Fruit fly (Drosophila melanogaster): ENCODE data around the gene subdued.

Gene subdued

DNA sequence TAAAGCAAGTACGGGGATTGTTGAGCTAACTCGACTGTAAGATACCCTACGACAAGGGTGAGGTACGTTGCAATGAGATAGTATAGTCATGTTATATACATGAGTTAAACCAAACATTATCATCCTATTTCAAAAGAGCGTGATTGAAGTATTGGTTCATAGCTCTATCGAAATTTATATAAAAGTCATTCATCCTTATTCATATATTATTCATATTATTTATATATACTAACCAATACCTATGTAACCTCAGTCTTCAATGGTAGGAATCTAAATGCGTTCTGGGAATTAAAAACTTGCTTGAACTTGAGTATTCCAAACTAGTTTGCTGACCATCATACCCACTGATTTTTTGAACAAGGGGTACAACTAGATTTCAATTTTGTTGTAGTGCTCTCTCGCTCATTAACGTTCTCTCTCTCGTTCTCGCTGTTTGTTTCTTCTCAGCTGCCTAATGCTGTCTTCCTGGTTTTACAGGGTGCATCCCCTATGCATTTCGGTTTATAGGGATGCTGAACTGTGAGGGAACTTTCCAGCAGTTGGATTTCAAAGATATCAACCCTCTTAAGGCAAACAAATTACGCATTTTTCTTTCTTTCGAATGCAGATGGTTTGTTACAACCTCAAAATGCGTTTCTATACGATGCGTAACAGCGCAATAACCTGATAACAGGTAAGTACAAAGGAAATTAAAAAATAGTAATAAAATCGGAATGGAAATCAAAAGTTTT is 14.6 kb downstream of the subdued start (continued):
- TF ChIP-seq CG9609 (GFP tag; optimal IDR thresholded peaks at IDR 0.05) (no peak), Mrtf (GFP tag; IDR thresholded peaks at IDR 0.05) (no peak), CG11456 (GFP tag; IDR thresholded peaks at IDR 0.05) (0 out of 3 replicates have a peak, but pooled peaks have one; percentile 39), CG8359 (GFP tag; optimal IDR thresholded peaks at IDR 0.05; ENCODE audit: borderline replicate concordance) (peak; percentile 37), CG3847 (GFP tag; IDR thresholded peaks at IDR 0.05) (no peak), dimm (GFP tag; IDR thresholded peaks at IDR 0.05) (no peak), Meics (GFP tag; optimal IDR thresholded peaks at IDR 0.05) (peak; percentile 69), CG10979 (tag; optimal IDR thresholded peaks at IDR 0.05) (peak; percentile 63), CG12942 (GFP tag; optimal IDR thresholded peaks at IDR 0.05) (no peak), CG7928 (GFP tag; optimal IDR thresholded peaks at IDR 0.05) (no peak), odd (GFP tag; optimal IDR thresholded peaks at IDR 0.05) (no peak)

DNA sequence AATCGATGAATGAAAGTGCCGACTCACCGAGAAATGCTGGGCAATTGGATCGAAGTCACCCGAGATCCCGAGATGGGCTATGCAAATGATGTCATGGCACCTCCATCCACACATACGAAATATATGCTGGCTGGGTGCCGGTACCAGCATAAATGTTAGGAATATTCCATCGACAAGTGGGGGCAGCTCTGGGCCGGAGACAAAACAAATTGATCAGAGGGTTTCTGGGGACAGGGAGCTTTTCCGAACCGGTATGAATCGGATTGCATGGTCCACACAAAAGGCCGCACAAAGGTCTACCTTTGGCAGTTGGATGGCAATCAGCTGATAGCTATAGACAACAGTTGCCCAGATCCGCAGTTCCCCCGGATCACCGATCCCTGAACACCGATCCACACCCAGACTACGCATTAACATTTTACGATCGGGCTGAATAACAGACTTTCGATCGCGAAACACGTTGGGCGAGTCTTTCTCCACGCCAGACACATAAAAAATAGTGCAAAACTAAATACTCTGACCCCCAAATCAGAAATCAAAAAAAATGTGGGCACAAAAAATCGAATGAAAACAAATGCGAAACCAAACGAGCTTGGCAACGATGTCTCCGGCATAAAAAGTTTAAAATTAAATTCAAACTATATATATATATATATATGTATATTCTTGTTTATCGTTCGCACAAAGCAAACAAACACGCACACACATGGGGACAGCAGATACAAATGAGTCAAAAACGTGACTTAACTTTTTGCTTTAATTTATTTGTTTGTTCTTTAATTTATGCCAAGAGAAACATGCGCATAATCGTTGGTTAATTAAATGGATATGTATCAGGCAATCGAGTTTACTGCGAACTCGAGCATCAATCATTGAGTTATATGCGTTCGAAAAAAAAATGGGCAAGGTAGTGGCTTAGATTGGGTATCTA is 17.0 kb downstream of the subdued start:
- TF ChIP-seq CG12299 (tag; optimal IDR thresholded peaks at IDR 0.05) (no peak), gro (GFP tag; optimal IDR thresholded peaks at IDR 0.05) (no peak), GATAe (GFP tag; conservative IDR thresholded peaks at IDR 0.05) (no peak), Elba2 (GFP tag; optimal IDR thresholded peaks at IDR 0.05) (no peak), Rfx (GFP tag; IDR thresholded peaks at IDR 0.05) (peak; percentile 26; the same call in 1 of the 2 replicates), ind (GFP tag; optimal IDR thresholded peaks at IDR 0.05) (no peak), CG11456 (GFP tag; IDR thresholded peaks at IDR 0.05) (no peak), CG8290 (GFP tag; optimal IDR thresholded peaks at IDR 0.05) (no peak), CG8290 (tag; optimal IDR thresholded peaks at IDR 0.05) (peak in 1 of 2 experiments; percentile 15), chinmo (GFP tag; IDR thresholded peaks at IDR 0.05; ENCODE audit: partially characterized antibody) (peak; percentile 62; the same call in 1 of the 4 replicates), Oli (tag; optimal IDR thresholded peaks at IDR 0.05) (no peak), Stat92E (GFP tag; optimal IDR thresholded peaks at IDR 0.05) (no peak), CG11723 (GFP tag; optimal IDR thresholded peaks at IDR 0.05) (no peak), bbx (GFP tag; IDR thresholded peaks at IDR 0.05; ENCODE audit: partially characterized antibody) (no peak), unc-4 (GFP tag; IDR thresholded peaks at IDR 0.05; ENCODE audit: partially characterized antibody) (no peak), usp (GFP tag; optimal IDR thresholded peaks at IDR 0.05) (no peak), Med (GFP tag) (peak; percentile 0), CG11085 (GFP tag; IDR thresholded peaks at IDR 0.05) (no peak), Dbx (GFP tag; IDR thresholded peaks at IDR 0.05) (0 out of 3 replicates have a peak, but pooled peaks have one; percentile 20), cas (GFP tag; IDR thresholded peaks at IDR 0.05) (no peak), gem (tag; optimal IDR thresholded peaks at IDR 0.05) (no peak), Bdp1 (GFP tag; optimal IDR thresholded peaks at IDR 0.05) (no peak), ac (GFP tag; optimal IDR thresholded peaks at IDR 0.05) (no peak), CG11247 (GFP tag; IDR thresholded peaks at IDR 0.05) (no peak), abd-A (tag; optimal IDR thresholded peaks at IDR 0.05) (peak; percentile 20), cwo (GFP tag; optimal IDR thresholded peaks at IDR 0.05) (peak; percentile 89), CG13296 (GFP tag; optimal IDR thresholded peaks at IDR 0.05) (no peak), CG4707 (GFP tag; optimal IDR thresholded peaks at IDR 0.05) (no peak), CG13624 (GFP tag; optimal IDR thresholded peaks at IDR 0.05) (peak; percentile 0), NFAT (GFP tag; IDR thresholded peaks at IDR 0.05) (peak; percentile 28; the same call in 1 of the 2 replicates), CG12942 (GFP tag; optimal IDR thresholded peaks at IDR 0.05) (no peak), vvl (GFP tag; IDR thresholded peaks at IDR 0.05) (peak; percentile 60), CG2712 (tag; optimal IDR thresholded peaks at IDR 0.05) (no peak), lab (GFP tag; optimal IDR thresholded peaks at IDR 0.05) (no peak), CG3995 (GFP tag; optimal IDR thresholded peaks at IDR 0.05) (no peak), ara (GFP tag; IDR thresholded peaks at IDR 0.05) (no peak), sqz (GFP tag; optimal IDR thresholded peaks at IDR 0.05) (peak; percentile 6)

All from whole organism, embryonic.